Fruit fly (Drosophila melanogaster) whole organism, larva: ENCODE data around the gene Tmhs.

Source experiments
- noc ChIP-seq: fragments of 200-800 bp; sonication (Bioruptor generic); optimal IDR thresholded peaks from 3 replicates; lab custom pipeline; 2019; ENCODE audit warnings: missing biosample characterization, mild to moderate bottlenecking, missing genetic modification characterization, moderate library complexity

Tmhs gene

DNA sequence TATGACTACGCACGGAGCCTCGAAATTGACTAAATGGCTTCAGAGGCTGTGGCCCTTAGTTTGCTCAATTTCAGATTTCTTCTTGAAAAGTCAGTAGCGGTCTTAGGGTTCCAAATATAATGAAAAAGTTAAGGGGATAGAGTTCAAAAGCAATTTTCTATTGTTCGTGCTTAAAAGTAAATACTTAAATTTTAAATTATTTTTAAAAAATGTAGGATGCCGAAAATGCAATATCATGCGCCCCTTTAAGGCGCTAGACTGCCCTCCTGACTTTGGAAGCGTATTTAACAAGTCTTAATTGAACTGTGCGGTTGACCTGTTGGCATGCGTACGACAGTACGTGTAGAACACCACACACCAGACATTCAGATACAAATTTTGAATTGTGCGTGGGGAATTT lies 29.2 kb downstream of the Tmhs start:
- no peak for TF ChIP-seq noc (tag; lab: Kevin White, UChicago)

- TF ChIP-seq noc (tag; lab: Kevin White, UChicago), result no peak
These were observed 31.2 kb downstream of the Tmhs start for dm6 chr3L:1916617-1917016.

dm6 chr3L:1920051-1920450 lies 34.6 kb downstream of the Tmhs start:
- TF ChIP-seq noc (tag; lab: Kevin White, UChicago), result no peak

DNA sequence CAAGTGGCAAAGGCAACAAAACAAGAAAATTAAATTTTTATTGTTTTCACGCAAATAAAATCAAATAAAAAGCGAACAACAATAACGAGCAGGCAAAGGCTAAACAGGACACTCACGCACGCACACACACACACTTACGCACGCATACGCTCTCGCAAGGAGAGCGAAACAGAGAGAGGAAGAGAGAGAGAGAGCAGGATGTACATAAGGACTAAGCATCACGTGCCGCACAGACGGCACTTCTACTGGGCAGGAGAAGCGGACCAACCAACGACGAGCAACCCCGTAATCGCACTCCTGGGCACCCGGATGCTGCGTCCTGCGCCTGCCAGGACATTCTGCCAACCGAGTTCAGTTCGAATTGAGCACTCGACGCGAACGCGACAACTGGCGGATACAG lies 35.5 kb downstream of the Tmhs start, which contains the start of gene Dbx:
TSS of gene Dbx (plus strand) at position 365 of the 400 bp plus-strand sequence.
- TF ChIP-seq noc (tag; lab: Kevin White, UChicago), result no peak

- TF ChIP-seq noc (tag; lab: Kevin White, UChicago), result no peak
These were observed 43.5 kb downstream of the Tmhs start for dm6 chr3L:1928959-1929358.

dm6 chr3L:1937469-1937868 lies 52.0 kb downstream of the Tmhs start:
- no peak for TF ChIP-seq noc (tag; lab: Kevin White, UChicago)

- no peak for TF ChIP-seq noc (tag; lab: Kevin White, UChicago)
These were observed 53.3 kb downstream of the Tmhs start, which contains the start of the genes CG46523 and CG5687 for dm6 chr3L:1938767-1939166. Gene CG46523, minus strand, starts transcription at chr3L:1939103. Gene CG5687, minus strand, starts transcription at chr3L:1939103.

DNA sequence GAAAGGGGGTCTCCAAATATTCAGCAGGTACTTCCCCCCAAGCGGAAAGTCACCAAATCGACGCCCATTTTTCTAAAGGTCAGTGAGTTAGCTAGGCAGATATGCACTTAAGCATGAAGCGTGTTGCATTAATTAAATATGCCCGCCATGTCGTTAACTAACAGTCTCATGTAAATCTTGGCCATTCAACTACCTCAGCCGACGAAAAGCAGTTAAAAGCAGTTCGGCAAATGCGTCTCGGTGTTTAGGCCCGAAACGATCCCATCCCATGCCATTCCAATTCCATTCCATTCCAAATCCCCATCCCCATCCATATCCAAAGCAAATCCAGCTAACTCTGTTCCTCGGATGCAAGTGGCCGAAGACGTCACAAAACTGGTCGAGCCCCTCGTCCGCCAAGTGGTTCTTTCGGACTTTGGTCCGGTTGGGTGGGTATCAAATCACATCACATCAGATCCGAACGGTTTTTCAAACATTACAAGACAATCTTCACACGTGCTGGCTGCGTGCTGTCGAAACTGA lies 54.6 kb downstream of the Tmhs start:
- TF ChIP-seq noc (tag; lab: Kevin White, UChicago), result no peak

dm6 chr3L:1940843-1941418 lies 55.5 kb downstream of the Tmhs start, which contains the start of gene Mfap1:
Gene Mfap1, plus strand, starts transcription at chr3L:1941068.
- no peak for TF ChIP-seq noc (tag; lab: Kevin White, UChicago)
